Fruit fly (Drosophila melanogaster) Kc167 (cell line): ENCODE results near the gene Ntl.

Experiments used
- Myc ChIP-seq: fragments of >200 bp; optimal IDR thresholded peaks from 2 replicates; lab custom pipeline; 2017; ENCODE audit warnings: missing external identifiers
- Sin3A ChIP-seq: fragments of >200 bp; optimal IDR thresholded peaks from 2 replicates; lab custom pipeline; 2018; ENCODE audit warnings: missing external identifiers
- insv ChIP-seq: fragments of >200 bp; optimal IDR thresholded peaks from 3 replicates; lab custom pipeline; 2018; ENCODE audit warnings: missing external identifiers
- psq ChIP-seq: fragments of >200 bp; optimal IDR thresholded peaks from 2 replicates; lab custom pipeline; 2017; ENCODE audit warnings: missing external identifiers
- ttk ChIP-seq: sonication (Bioruptor generic); optimal IDR thresholded peaks from 2 replicates; lab custom pipeline; 2017; ENCODE audit warnings: missing external identifiers

DNA sequence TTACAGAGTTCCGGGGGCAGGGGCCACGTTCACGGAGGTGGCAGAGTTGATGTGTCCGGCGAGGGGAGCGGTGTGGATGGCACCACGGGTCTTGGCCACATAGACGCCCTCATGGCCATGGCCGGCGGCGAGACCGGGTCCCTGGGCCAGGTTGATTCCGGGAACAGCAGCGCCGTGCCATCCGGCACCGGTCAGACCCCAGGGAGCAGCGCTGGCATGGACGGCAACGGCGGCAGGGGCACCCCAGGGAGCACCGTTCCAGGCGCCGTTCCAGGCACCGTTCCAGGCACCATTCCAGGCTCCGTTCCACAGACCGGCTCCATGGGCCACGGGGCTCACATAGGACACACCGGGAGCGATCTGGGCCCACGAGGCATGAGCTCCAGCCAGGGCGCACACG is 33.5 kb downstream of the Ntl start:
- TF ChIP-seq psq (lab: Kevin White, UChicago) (no peak), insv (lab: Kevin White, UChicago) (no peak), Myc (lab: Kevin White, UChicago) (no peak), Sin3A (lab: Kevin White, UChicago) (no peak), ttk (lab: Kevin White, UChicago) (no peak)
